Worm (Caenorhabditis elegans) whole organism, L2 larva: ENCODE results near the gene C18H9.6.

Experiments used
- F13H6.1 ChIP-seq: sonication (generic microtip); optimal IDR thresholded peaks from 2 replicates; lab custom pipeline; 2016; ENCODE audit warnings: missing genetic modification characterization, missing compliant biosample characterization
- ZK546.5 ChIP-seq: sonication (generic microtip); optimal IDR thresholded peaks from 2 replicates; lab custom pipeline; 2017; ENCODE audit warnings: missing biosample characterization, missing genetic modification characterization
- aly-2 ChIP-seq: fragments of 150-350 bp; optimal IDR thresholded peaks from 2 replicates; lab custom pipeline; 2014; ENCODE audit warnings: missing biosample characterization, missing genetic modification characterization
- ama-1 ChIP-seq: fragments of 150-350 bp; optimal IDR thresholded peaks from 2 replicates; lab custom pipeline; 2018; ENCODE audit warnings: inconsistent platforms
- ceh-16 ChIP-seq: fragments of 150-350 bp; optimal IDR thresholded peaks from 2 replicates; lab custom pipeline; 2014; ENCODE audit warnings: missing biosample characterization, missing genetic modification characterization
- gmeb-1 ChIP-seq: fragments of 150-350 bp; optimal IDR thresholded peaks from 2 replicates; lab custom pipeline; 2014; ENCODE audit warnings: missing biosample characterization, missing genetic modification characterization
- lin-13 ChIP-seq: fragments of 150-350 bp; optimal IDR thresholded peaks from 2 replicates; lab custom pipeline; 2014; ENCODE audit warnings: missing biosample characterization, missing genetic modification reagents, missing genetic modification characterization
- nhr-10 ChIP-seq: sonication (generic microtip); optimal IDR thresholded peaks from 2 replicates; lab custom pipeline; 2017; ENCODE audit warnings: missing biosample characterization, missing genetic modification characterization
- nhr-11 ChIP-seq: fragments of 150-350 bp; optimal IDR thresholded peaks from 2 replicates; lab custom pipeline; 2014; ENCODE audit warnings: missing biosample characterization, missing genetic modification characterization
- nhr-21 ChIP-seq: fragments of 150-350 bp; optimal IDR thresholded peaks from 2 replicates; lab custom pipeline; 2014; ENCODE audit warnings: missing biosample characterization, missing genetic modification characterization
- nhr-77 ChIP-seq: fragments of 150-350 bp; optimal IDR thresholded peaks from 2 replicates; lab custom pipeline; 2014; ENCODE audit warnings: missing biosample characterization, missing genetic modification characterization
- snpc-4 ChIP-seq: fragments of 150-350 bp; optimal IDR thresholded peaks from 2 replicates; lab custom pipeline; 2014; ENCODE audit warnings: missing biosample characterization, missing genetic modification characterization
- unc-62 ChIP-seq: fragments of 150-350 bp; optimal IDR thresholded peaks from 2 replicates; lab custom pipeline; 2014; ENCODE audit warnings: missing biosample characterization, missing genetic modification reagents, missing genetic modification characterization
- ztf-11 ChIP-seq: sonication (generic microtip); optimal IDR thresholded peaks from 2 replicates; lab custom pipeline; 2017; ENCODE audit warnings: missing biosample characterization, missing genetic modification characterization

DNA sequence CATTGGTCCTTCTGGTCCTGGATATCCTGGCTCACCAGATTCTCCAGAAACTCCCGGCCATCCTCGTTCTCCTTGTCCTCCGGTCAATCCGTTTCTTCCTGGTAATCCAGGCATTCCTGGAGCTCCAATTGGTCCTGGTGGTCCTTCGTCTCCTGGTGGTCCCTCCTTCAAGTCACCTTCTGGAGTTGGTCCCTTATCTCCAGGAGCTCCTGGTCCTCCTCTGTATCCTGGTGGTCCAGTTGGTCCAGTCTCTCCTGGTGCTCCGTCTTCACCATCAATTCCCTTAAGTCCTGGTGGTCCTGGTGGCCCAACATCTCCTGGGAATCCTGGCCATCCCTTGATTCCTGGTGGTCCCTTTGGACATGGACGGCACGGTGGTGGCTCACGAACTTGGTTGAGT lies 9.2 kb upstream of the C18H9.6 start:
- TF ChIP-seq nhr-77 (tag; lab: Kevin White, UChicago), result no peak
- no peak for TF ChIP-seq ztf-11 (tag; lab: Kevin White, UChicago)
- TF ChIP-seq ceh-16 (tag; lab: Kevin White, UChicago), result no peak
- TF ChIP-seq gmeb-1 (tag; lab: Kevin White, UChicago), result no peak
- TF ChIP-seq nhr-10 (tag; lab: Kevin White, UChicago), result no peak
- no peak for TF ChIP-seq aly-2
- no peak for TF ChIP-seq F13H6.1 (tag; lab: Kevin White, UChicago)
- TF ChIP-seq snpc-4 (tag; lab: Kevin White, UChicago), result no peak
- TF ChIP-seq unc-62 (GFP tag; lab: Kevin White, UChicago), result no peak
- TF ChIP-seq ama-1 (lab: Kevin White, UChicago), result no peak
- no peak for TF ChIP-seq ZK546.5 (tag; lab: Kevin White, UChicago)
- TF ChIP-seq nhr-21 (tag; lab: Kevin White, UChicago), result no peak
- TF ChIP-seq nhr-11, result no peak
- no peak for TF ChIP-seq lin-13 (GFP tag; lab: Kevin White, UChicago)
